Worm (Caenorhabditis elegans): ENCODE data around the gene laf-1.

DNA sequence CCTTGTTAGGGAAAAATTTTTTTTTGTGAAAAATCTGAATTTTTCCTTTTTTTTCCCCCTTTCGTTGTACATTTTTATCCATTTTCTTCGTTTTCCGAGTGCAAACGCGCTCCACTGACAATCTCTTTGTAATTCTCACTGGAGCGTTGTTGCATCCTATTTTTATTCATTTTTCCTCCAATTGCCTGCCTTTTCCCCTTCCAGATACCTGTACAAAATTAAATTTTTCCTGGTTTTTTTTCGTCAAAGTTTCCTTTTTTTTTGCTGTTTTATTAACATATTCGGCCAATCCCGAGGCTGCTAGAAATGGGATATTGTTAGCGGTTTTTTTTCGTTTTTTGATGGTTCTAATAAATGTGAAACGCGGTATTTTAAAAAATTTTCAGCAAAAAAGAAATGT is 32.6 kb upstream of the laf-1 start:
- TF ChIP-seq nhr-237 (tag; optimal IDR thresholded peaks at IDR 0.05) (no peak), elt-1 (tag; optimal IDR thresholded peaks at IDR 0.05; ENCODE audit: borderline replicate concordance, insufficient read depth) (no peak), mab-5 (tag; optimal IDR thresholded peaks at IDR 0.05) (no peak), mep-1 (tag; optimal IDR thresholded peaks at IDR 0.05) (no peak), lsy-2 (tag; optimal IDR thresholded peaks at IDR 0.05) (no peak), nhr-12 (tag; optimal IDR thresholded peaks at IDR 0.05) (no peak), mls-2 (tag; optimal IDR thresholded peaks at IDR 0.05) (no peak), ces-1 (GFP tag; optimal IDR thresholded peaks at IDR 0.05) (no peak), lin-13 (tag; optimal IDR thresholded peaks at IDR 0.05) (no peak), nhr-76 (tag; optimal IDR thresholded peaks at IDR 0.05) (no peak), unc-62 (GFP tag; optimal IDR thresholded peaks at IDR 0.05) (no peak), snpc-4 (tag; optimal IDR thresholded peaks at IDR 0.05) (no peak), pha-4 (tag; optimal IDR thresholded peaks at IDR 0.05) (no peak)
